Fruit fly (Drosophila melanogaster) whole organism, pupa: Measurements from ENCODE around the gene snRNP-U1-C.
A peak's percentile ranks its signal among the peaks of the same experiment; 100 is the strongest.

Source experiments
- CG10348 ChIP-seq: fragments of 200-800 bp; sonication (Bioruptor generic); IDR thresholded peaks from 2 replicates; pipeline ENCODE4 v1.3.6; 2022; ENCODE audit warnings: missing biosample characterization, missing genetic modification characterization
- CG12605 ChIP-seq: fragments of 200-800 bp; sonication (Bioruptor generic); IDR thresholded peaks from 2 replicates; pipeline ENCODE4 v1.3.6; 2022; ENCODE audit warnings: missing biosample characterization, missing genetic modification characterization
- CG13204 ChIP-seq: fragments of 200-800 bp; sonication (Bioruptor generic); optimal IDR thresholded peaks from 2 replicates; lab custom pipeline; 2018; ENCODE audit warnings: missing biosample characterization, mild to moderate bottlenecking, missing genetic modification characterization, moderate library complexity
- CG14655 ChIP-seq: fragments of 200-800 bp; sonication (Bioruptor generic); optimal IDR thresholded peaks from 3 replicates; lab custom pipeline; 2017; ENCODE audit warnings: mild to moderate bottlenecking, missing biosample characterization, missing genetic modification reagents, missing genetic modification characterization
- CG15710 ChIP-seq: fragments of 200-800 bp; sonication (Bioruptor generic); optimal IDR thresholded peaks from 2 replicates; lab custom pipeline; 2018; ENCODE audit warnings: missing biosample characterization, mild to moderate bottlenecking, missing genetic modification characterization, moderate library complexity
- CG17806 ChIP-seq: fragments of 200-800 bp; sonication (Bioruptor generic); optimal IDR thresholded peaks from 2 replicates; lab custom pipeline; 2018; ENCODE audit warnings: missing biosample characterization, mild to moderate bottlenecking, missing genetic modification characterization, moderate library complexity
- CG32121 ChIP-seq: fragments of 200-800 bp; sonication (Bioruptor generic); IDR thresholded peaks from 2 replicates; pipeline ENCODE4 v1.3.6; 2022; ENCODE audit warnings: missing biosample characterization, missing genetic modification characterization
- CG34367 ChIP-seq: fragments of 200-800 bp; sonication (Bioruptor generic); optimal IDR thresholded peaks from 2 replicates; lab custom pipeline; 2018; ENCODE audit warnings: missing biosample characterization, mild to moderate bottlenecking, missing genetic modification characterization
- CG4496 ChIP-seq: fragments of 200-800 bp; sonication (Bioruptor generic); IDR thresholded peaks from 3 replicates; pipeline ENCODE4 v1.3.6; 2022; ENCODE audit warnings: missing biosample characterization, missing genetic modification characterization
- CG8159 ChIP-seq: fragments of 200-800 bp; sonication (Bioruptor generic); optimal IDR thresholded peaks from 3 replicates; lab custom pipeline; 2018; ENCODE audit warnings: missing biosample characterization, mild to moderate bottlenecking, missing genetic modification characterization, moderate library complexity
- CG8301 ChIP-seq: fragments of 200-800 bp; sonication (Bioruptor generic); optimal IDR thresholded peaks from 2 replicates; lab custom pipeline; 2018; ENCODE audit warnings: missing biosample characterization, mild to moderate bottlenecking, missing genetic modification characterization
- CG9948 ChIP-seq: fragments of 200-800 bp; sonication (Bioruptor generic); optimal IDR thresholded peaks from 2 replicates; lab custom pipeline; 2018; ENCODE audit warnings: missing biosample characterization, mild to moderate bottlenecking, missing genetic modification characterization, moderate library complexity
- D1 ChIP-seq: fragments of 200-800 bp; sonication (Bioruptor generic); optimal IDR thresholded peaks from 2 replicates; lab custom pipeline; 2018; ENCODE audit warnings: missing biosample characterization, mild to moderate bottlenecking, missing genetic modification characterization, moderate library complexity
- EcR ChIP-seq: fragments of 200-800 bp; sonication (Bioruptor generic); optimal IDR thresholded peaks from 3 replicates; lab custom pipeline; 2019; ENCODE audit warnings: missing biosample characterization, missing genetic modification characterization, mild to moderate bottlenecking, moderate library complexity, missing genetic modification reagents
- Ets98B ChIP-seq: fragments of 200-800 bp; sonication (Bioruptor generic); IDR thresholded peaks from 2 replicates; pipeline ENCODE4 v1.3.6; 2022; ENCODE audit warnings: missing biosample characterization, missing genetic modification characterization
- Pif1A ChIP-seq: fragments of 200-800 bp; sonication (Bioruptor generic); optimal IDR thresholded peaks from 3 replicates; lab custom pipeline; 2016; ENCODE audit warnings: missing biosample characterization, missing genetic modification characterization
- Pif1B ChIP-seq: fragments of 200-800 bp; sonication (Bioruptor generic); optimal IDR thresholded peaks from 3 replicates; lab custom pipeline; 2016; ENCODE audit warnings: missing biosample characterization, missing genetic modification characterization
- Snoo ChIP-seq: fragments of 200-800 bp; sonication (Bioruptor generic); optimal IDR thresholded peaks from 3 replicates; lab custom pipeline; 2017; ENCODE audit warnings: missing biosample characterization, mild to moderate bottlenecking, missing genetic modification characterization, inconsistent platforms
- fd96Ca ChIP-seq: fragments of 200-800 bp; sonication (Bioruptor generic); IDR thresholded peaks from 3 replicates; pipeline ENCODE4 v1.3.6; 2022; ENCODE audit warnings: missing biosample characterization, missing genetic modification characterization
- gl ChIP-seq: fragments of 200-800 bp; sonication (Bioruptor generic); optimal IDR thresholded peaks from 2 replicates; lab custom pipeline; 2018; ENCODE audit warnings: missing biosample characterization, mild to moderate bottlenecking, missing genetic modification characterization
- rn ChIP-seq: fragments of 200-800 bp; sonication (Bioruptor generic); IDR thresholded peaks from 2 replicates; pipeline ENCODE4 v1.3.6; 2022; ENCODE audit warnings: missing biosample characterization, missing genetic modification characterization

Gene snRNP-U1-C

DNA sequence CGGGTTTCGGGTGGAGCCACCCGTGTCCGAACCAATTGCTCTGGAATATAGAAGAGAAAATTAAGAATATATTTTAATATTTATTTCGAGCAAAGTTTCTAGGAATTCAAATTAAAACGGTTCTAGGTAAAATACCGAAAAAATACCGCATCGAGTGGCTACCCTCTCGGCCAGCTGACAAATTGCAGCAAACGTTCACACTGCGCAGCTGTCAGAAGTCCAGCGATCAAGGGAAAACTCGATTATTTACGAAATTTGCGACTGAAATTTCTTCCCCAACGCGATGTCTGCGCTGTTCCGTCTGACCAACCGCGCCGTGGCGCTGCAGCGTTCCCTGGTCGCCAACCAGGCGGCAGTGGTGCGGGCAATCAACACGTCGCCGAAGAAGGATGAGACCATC lies 43.7 kb upstream of the snRNP-U1-C start, which contains the start of gene NP15.6:
Gene NP15.6 (plus strand): TSS at position 204 of the 400 bp plus-strand sequence.
- TF ChIP-seq CG13204 (GFP tag; lab: Kevin White, UChicago) = no peak
- no peak for TF ChIP-seq CG14655 (GFP tag; lab: Kevin White, UChicago)
- no peak for TF ChIP-seq CG34367
- no peak for TF ChIP-seq Snoo (tag; lab: Kevin White, UChicago)
- no peak for TF ChIP-seq D1
- no peak for TF ChIP-seq CG32121 (GFP tag; lab: Robert Waterston, UW)
- TF ChIP-seq CG9948 (tag; lab: Kevin White, UChicago) = no peak
- no peak for TF ChIP-seq CG15710 (tag; lab: Kevin White, UChicago)

DNA sequence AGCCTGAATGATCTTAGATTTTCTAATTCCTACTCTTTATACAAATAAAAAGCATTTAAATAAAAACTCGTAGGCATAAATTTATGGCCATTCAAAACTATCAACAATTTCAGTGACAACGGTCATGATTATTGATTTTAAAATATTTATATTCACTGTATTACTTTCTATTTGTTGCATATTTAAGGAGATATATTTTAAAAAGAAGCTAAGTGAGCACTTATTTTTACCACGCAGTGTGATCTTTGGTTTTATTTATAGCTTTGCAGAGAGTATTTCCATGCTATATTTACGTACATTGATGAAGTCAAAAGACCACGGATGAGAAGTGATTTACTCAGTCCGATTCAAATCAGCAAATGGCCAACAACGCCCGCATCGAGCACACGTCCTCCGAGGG lies 41.3 kb upstream of the snRNP-U1-C start, which contains the start of gene CG14285:
Gene CG14285 (plus strand): TSS at position 339 of the 400 bp plus-strand sequence.
- TF ChIP-seq CG17806 (tag; lab: Kevin White, UChicago) (no peak), CG32121 (GFP tag; lab: Robert Waterston, UW) (peak; percentile 22; the same call in 1 of the 2 replicates)

DNA sequence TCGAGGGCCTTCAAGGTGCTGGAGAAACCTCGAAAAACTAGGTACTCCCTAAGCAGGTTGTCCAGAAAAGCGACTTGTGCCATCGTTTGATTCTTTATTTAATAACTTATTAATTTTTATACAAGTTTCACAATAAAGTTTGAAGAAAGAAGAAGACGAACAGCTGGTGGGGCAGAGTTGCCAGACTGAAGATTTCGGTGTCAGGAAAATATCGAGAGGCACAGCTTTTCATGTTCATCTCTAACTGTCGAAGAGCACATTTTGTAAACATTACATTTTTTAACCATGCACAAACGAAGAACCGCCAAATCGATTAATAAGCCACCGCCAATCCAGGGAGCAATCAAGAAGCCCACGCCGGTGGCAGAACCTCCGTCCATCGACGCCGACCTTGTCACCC lies 40.4 kb upstream of the snRNP-U1-C start, which contains the start of the genes CG6005 and CG14286:
Gene CG6005 (minus strand): TSS at position 169 of the 400 bp plus-strand sequence.
Gene CG14286 (plus strand): TSS at position 231 of the 400 bp plus-strand sequence.
- TF ChIP-seq CG12605 (GFP tag; lab: Robert Waterston, UW) = no peak
- no peak for TF ChIP-seq D1
- no peak for TF ChIP-seq Pif1A (GFP tag; lab: Kevin White, UChicago)
- TF ChIP-seq CG4496 = peak; percentile 70
- TF ChIP-seq CG34367 = no peak
- TF ChIP-seq CG8301 (tag; lab: Kevin White, UChicago) = no peak
- TF ChIP-seq Pif1B = no peak
- TF ChIP-seq EcR (GFP tag; lab: Kevin White, UChicago) = no peak
- TF ChIP-seq CG8159 (tag; lab: Kevin White, UChicago) = no peak
- no peak for TF ChIP-seq CG17806 (tag; lab: Kevin White, UChicago)
- no peak for TF ChIP-seq Snoo (tag; lab: Kevin White, UChicago)
- TF ChIP-seq CG10348 (GFP tag; lab: Robert Waterston, UW) = no peak
- no peak for TF ChIP-seq CG14655 (GFP tag; lab: Kevin White, UChicago)
- peak; percentile 32; the same call in 1 of the 2 replicates for TF ChIP-seq CG32121 (GFP tag; lab: Robert Waterston, UW)
- peak; percentile 45 for TF ChIP-seq Ets98B (GFP tag; lab: Robert Waterston, UW)
- TF ChIP-seq fd96Ca (GFP tag; lab: Robert Waterston, UW) = 0 out of 3 replicates have a peak, but pooled peaks have one; percentile 32
- TF ChIP-seq CG9948 (tag; lab: Kevin White, UChicago) = no peak
- TF ChIP-seq CG15710 (tag; lab: Kevin White, UChicago) = peak; percentile 13

DNA sequence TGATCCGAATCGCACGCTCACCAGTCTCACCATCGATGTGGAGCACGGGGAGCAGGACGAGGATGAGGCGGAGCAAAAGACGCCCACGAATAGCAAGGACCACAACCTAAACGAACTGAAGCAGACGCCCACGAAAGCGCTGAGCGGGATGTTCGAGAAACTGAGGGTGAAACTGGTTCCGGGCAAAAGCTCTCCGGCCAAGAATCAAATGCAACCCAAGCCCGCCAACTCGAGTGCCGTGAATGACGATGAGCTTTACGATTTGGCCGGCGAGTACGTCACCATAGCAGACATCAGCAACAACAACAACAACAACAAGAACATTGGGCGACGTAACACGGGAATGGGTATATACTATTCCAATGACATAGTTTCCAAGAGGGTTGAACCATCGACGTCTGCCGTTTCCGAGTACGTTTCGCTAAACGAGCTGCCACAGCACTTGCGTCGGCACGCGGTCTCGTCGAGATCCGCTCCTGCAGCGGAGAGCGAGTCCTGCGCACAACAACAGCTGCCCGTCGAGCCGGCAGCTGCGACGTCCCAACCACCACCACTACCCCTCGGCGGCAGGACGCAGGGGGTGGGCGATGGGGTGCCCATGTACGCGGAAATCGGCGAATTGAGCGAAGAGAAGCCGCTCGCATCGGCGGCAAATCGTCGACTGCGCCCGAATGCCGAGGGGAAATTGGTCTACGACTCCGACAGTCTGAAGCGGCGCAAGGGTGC lies 34.0 kb upstream of the snRNP-U1-C start:
- no peak for TF ChIP-seq CG32121 (GFP tag; lab: Robert Waterston, UW)
- TF ChIP-seq CG4496 = no peak
- TF ChIP-seq Pif1A (GFP tag; lab: Kevin White, UChicago) = no peak
- TF ChIP-seq Snoo (tag; lab: Kevin White, UChicago) = no peak
- no peak for TF ChIP-seq CG14655 (GFP tag; lab: Kevin White, UChicago)
- peak; percentile 94 for TF ChIP-seq CG13204 (GFP tag; lab: Kevin White, UChicago)
- TF ChIP-seq fd96Ca (GFP tag; lab: Robert Waterston, UW) = no peak
- no peak for TF ChIP-seq CG10348 (GFP tag; lab: Robert Waterston, UW)
- no peak for TF ChIP-seq CG34367
- peak; percentile 20 for TF ChIP-seq EcR (GFP tag; lab: Kevin White, UChicago)
- no peak for TF ChIP-seq rn
- TF ChIP-seq Ets98B (GFP tag; lab: Robert Waterston, UW) = no peak
- TF ChIP-seq gl = no peak
- TF ChIP-seq, all 21 proteins: peak for 2

DNA sequence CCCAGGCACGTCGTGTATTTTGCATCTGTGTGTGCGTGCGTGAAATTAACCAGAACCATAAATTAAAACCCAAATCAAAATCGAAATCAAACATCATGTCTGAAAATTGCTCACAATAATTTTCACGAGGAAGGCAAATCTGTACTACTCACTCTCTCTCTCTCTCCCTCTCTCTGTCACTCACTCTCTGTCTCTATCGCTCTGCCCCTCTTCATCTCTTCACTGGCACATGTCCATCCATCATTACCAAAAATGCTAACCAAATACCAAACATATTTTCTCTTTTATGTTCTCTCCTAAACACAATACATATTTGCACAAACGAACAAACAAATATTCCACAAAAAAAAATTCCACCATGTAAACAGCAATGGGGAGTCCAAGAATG lies 32.0 kb upstream of the snRNP-U1-C start:
- TF ChIP-seq CG32121 (GFP tag; lab: Robert Waterston, UW) (no peak), Snoo (tag; lab: Kevin White, UChicago) (no peak), CG14655 (GFP tag; lab: Kevin White, UChicago) (no peak), D1 (no peak), CG13204 (GFP tag; lab: Kevin White, UChicago) (no peak), CG12605 (GFP tag; lab: Robert Waterston, UW) (no peak), EcR (GFP tag; lab: Kevin White, UChicago) (no peak), Pif1B (no peak), rn (no peak), Ets98B (GFP tag; lab: Robert Waterston, UW) (no peak), CG17806 (tag; lab: Kevin White, UChicago) (no peak), Pif1A (GFP tag; lab: Kevin White, UChicago) (no peak)

DNA sequence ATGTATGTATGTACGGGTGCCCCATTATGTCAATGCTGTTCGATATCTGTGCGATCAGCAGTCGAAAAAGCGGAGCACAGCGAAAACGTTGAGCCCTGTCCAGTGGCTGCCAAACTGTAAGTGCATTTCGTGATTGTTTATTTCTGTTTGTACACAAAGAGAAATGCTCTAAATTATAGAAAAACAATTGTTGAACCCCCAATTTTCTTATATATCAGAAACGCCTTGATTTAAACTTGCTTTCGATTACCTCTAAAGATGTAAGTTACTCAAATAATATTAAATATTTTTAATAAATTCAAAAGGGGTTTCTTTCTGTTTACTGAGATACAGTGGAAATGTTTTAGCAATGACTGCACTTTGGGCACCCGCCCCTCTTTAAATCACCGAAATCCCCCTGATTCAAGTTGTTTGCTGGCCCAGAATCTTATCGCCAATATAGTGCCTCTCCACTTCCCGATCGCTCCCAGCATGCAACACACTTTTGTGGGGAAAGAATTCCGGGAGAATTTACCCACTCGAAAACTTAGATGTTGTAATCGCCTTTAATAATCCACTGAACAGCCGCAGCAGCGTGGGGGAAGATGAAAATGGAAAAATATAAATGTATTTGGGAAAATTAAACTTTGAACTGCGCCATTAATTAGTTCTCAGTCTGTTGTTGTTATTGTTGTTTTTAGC lies 31.4 kb upstream of the snRNP-U1-C start:
- TF ChIP-seq CG9948 (tag; lab: Kevin White, UChicago) = peak; percentile 16
- peak; percentile 56; the same call in 1 of the 3 replicates for TF ChIP-seq CG4496
- TF ChIP-seq CG15710 (tag; lab: Kevin White, UChicago) = no peak
- TF ChIP-seq CG17806 (tag; lab: Kevin White, UChicago) = peak; percentile 9
- no peak for TF ChIP-seq CG8159 (tag; lab: Kevin White, UChicago)
- TF ChIP-seq Pif1A (GFP tag; lab: Kevin White, UChicago) = no peak
- TF ChIP-seq CG12605 (GFP tag; lab: Robert Waterston, UW) = peak; percentile 36
- peak; percentile 62 for TF ChIP-seq CG32121 (GFP tag; lab: Robert Waterston, UW)
- no peak for TF ChIP-seq CG13204 (GFP tag; lab: Kevin White, UChicago)
- peak; percentile 68; the same call in 1 of the 2 replicates for TF ChIP-seq Ets98B (GFP tag; lab: Robert Waterston, UW)
- no peak for TF ChIP-seq CG34367
- TF ChIP-seq rn = 0 out of 2 replicates have a peak, but pooled peaks have one; percentile 16
- TF ChIP-seq CG8301 (tag; lab: Kevin White, UChicago) = peak; percentile 29
